Fruit fly (Drosophila melanogaster) whole organism, embryonic: ENCODE measurements around the gene CG6511.
A peak's percentile ranks its signal among the peaks of the same experiment; 100 is the strongest.

Source experiments
- B-H2 ChIP-seq: fragments of 200-800 bp; sonication (Bioruptor generic); optimal IDR thresholded peaks from 2 replicates; lab custom pipeline; 2018; ENCODE audit warnings: missing biosample characterization, mild to moderate bottlenecking, missing genetic modification characterization
- CG10274 ChIP-seq: fragments of 200-800 bp; sonication (Bioruptor generic); optimal IDR thresholded peaks from 3 replicates; lab custom pipeline; 2017; ENCODE audit warnings: missing biosample characterization, mild to moderate bottlenecking, missing genetic modification characterization
- CG10431 ChIP-seq: fragments of 200-800 bp; sonication (Bioruptor generic); optimal IDR thresholded peaks from 3 replicates; lab custom pipeline; 2018; ENCODE audit warnings: missing biosample characterization, mild to moderate bottlenecking, missing genetic modification characterization
- CG12299 ChIP-seq: fragments of 200-800 bp; sonication (Bioruptor generic); optimal IDR thresholded peaks from 2 replicates; lab custom pipeline; 2018; ENCODE audit warnings: missing biosample characterization, mild to moderate bottlenecking, missing genetic modification characterization
- CG15601 ChIP-seq: fragments of 200-800 bp; sonication (Bioruptor generic); optimal IDR thresholded peaks from 3 replicates; lab custom pipeline; 2019; ENCODE audit warnings: missing biosample characterization, mild to moderate bottlenecking, missing genetic modification characterization, moderate library complexity
- CG17612 ChIP-seq: fragments of 200-800 bp; sonication (Bioruptor generic); IDR thresholded peaks from 2 replicates; pipeline ENCODE4 v1.3.6; 2022; ENCODE audit warnings: missing biosample characterization, missing genetic modification characterization
- CG1832 ChIP-seq: fragments of 200-800 bp; sonication (Bioruptor generic); optimal IDR thresholded peaks from 2 replicates; lab custom pipeline; 2017; ENCODE audit warnings: missing biosample characterization, mild to moderate bottlenecking, missing genetic modification characterization, inconsistent platforms
- CG31224 ChIP-seq: fragments of 200-800 bp; sonication (Bioruptor generic); IDR thresholded peaks from 2 replicates; pipeline ENCODE4 v1.3.6; 2022; ENCODE audit warnings: missing biosample characterization, missing genetic modification characterization
- CG3407 ChIP-seq: fragments of 200-800 bp; sonication (Bioruptor generic); optimal IDR thresholded peaks from 2 replicates; lab custom pipeline; 2018; ENCODE audit warnings: missing biosample characterization, mild to moderate bottlenecking, missing genetic modification characterization
- CG34224 ChIP-seq: fragments of 200-800 bp; sonication (Bioruptor generic); IDR thresholded peaks from 3 replicates; pipeline ENCODE4 v1.3.6; 2022; ENCODE audit warnings: missing biosample characterization, missing genetic modification characterization; ENCODE audit not compliant: partially characterized antibody
- CG3838 ChIP-seq: fragments of 200-800 bp; sonication (Bioruptor generic); optimal IDR thresholded peaks from 3 replicates; lab custom pipeline; 2016; ENCODE audit warnings: missing biosample characterization, missing genetic modification characterization
- CG4282 ChIP-seq: fragments of 200-800 bp; sonication (Bioruptor generic); optimal IDR thresholded peaks from 2 replicates; lab custom pipeline; 2016; ENCODE audit warnings: missing biosample characterization, missing genetic modification characterization
- CG4617 ChIP-seq: fragments of 200-800 bp; sonication (Bioruptor generic); optimal IDR thresholded peaks from 3 replicates; lab custom pipeline; 2016; ENCODE audit warnings: missing biosample characterization, missing genetic modification characterization, borderline replicate concordance
- CG4707 ChIP-seq: fragments of 200-800 bp; sonication (Bioruptor generic); optimal IDR thresholded peaks from 2 replicates; lab custom pipeline; 2018; ENCODE audit warnings: missing biosample characterization, mild to moderate bottlenecking, missing genetic modification characterization, moderate library complexity
- CG4730 ChIP-seq: fragments of 200-800 bp; sonication (Bioruptor generic); IDR thresholded peaks from 2 replicates; pipeline ENCODE4 v1.3.6; 2022; ENCODE audit warnings: missing biosample characterization, missing genetic modification characterization
- CG6272 ChIP-seq: fragments of 200-800 bp; sonication (Bioruptor generic); IDR thresholded peaks from 2 replicates; pipeline ENCODE4 v1.3.6; 2022; ENCODE audit warnings: missing biosample characterization, missing genetic modification characterization
- CG6683 ChIP-seq: fragments of 200-800 bp; sonication (Bioruptor generic); optimal IDR thresholded peaks from 2 replicates; lab custom pipeline; 2017; ENCODE audit warnings: missing biosample characterization, mild to moderate bottlenecking, missing genetic modification characterization, missing genetic modification reagents
- CG6765 ChIP-seq: fragments of 200-800 bp; sonication (Bioruptor generic); optimal IDR thresholded peaks from 3 replicates; lab custom pipeline; 2017; ENCODE audit warnings: missing biosample characterization, mild to moderate bottlenecking, missing genetic modification characterization
- CG8388 ChIP-seq: fragments of 200-800 bp; sonication (Bioruptor generic); optimal IDR thresholded peaks from 2 replicates; lab custom pipeline; 2019; ENCODE audit warnings: missing biosample characterization, mild to moderate bottlenecking, missing genetic modification characterization, moderate library complexity
- CG8924 ChIP-seq: fragments of 200-800 bp; optimal IDR thresholded peaks from 3 replicates; lab custom pipeline; 2019; ENCODE audit warnings: missing biosample characterization, mild to moderate bottlenecking, missing genetic modification characterization, moderate library complexity
- CG8944 ChIP-seq: fragments of 200-800 bp; sonication (Bioruptor generic); optimal IDR thresholded peaks from 3 replicates; lab custom pipeline; 2016; ENCODE audit warnings: missing biosample characterization, missing genetic modification characterization
- CG9817 ChIP-seq: fragments of 200-800 bp; sonication (Bioruptor generic); optimal IDR thresholded peaks from 2 replicates; lab custom pipeline; 2018; ENCODE audit warnings: missing biosample characterization, mild to moderate bottlenecking, missing genetic modification characterization, moderate library complexity
- Chrac-16 ChIP-seq: fragments of 200-800 bp; sonication (Bioruptor generic); optimal IDR thresholded peaks from 3 replicates; lab custom pipeline; 2016; ENCODE audit warnings: missing biosample characterization, missing genetic modification characterization
- D ChIP-seq, 2 experiments: fragments of 200-800 bp in 1 of 2; fragments of >200 bp in 1 of 2; sonication (Bioruptor generic) in 1 of 2; optimal IDR thresholded peaks; 2 replicates in 1 of 2; 3 replicates in 1 of 2; lab custom pipeline; 2017; ENCODE audit warnings: mild to moderate bottlenecking in 1 of 2, missing biosample characterization in 1 of 2, missing genetic modification characterization in 1 of 2, missing genetic modification reagents in 1 of 2
- Dp ChIP-seq: fragments of 200-800 bp; sonication (Bioruptor generic); optimal IDR thresholded peaks from 2 replicates; lab custom pipeline; 2018; ENCODE audit warnings: missing biosample characterization, mild to moderate bottlenecking, missing genetic modification characterization, moderate library complexity
- Hand ChIP-seq: fragments of 200-800 bp; sonication (Bioruptor generic); optimal IDR thresholded peaks from 2 replicates; lab custom pipeline; 2017; ENCODE audit warnings: mild to moderate bottlenecking, missing biosample characterization, missing genetic modification reagents, missing genetic modification characterization
- Hr78 ChIP-seq, 2 experiments: fragments of 200-800 bp in 1 of 2; fragments of >200 bp in 1 of 2; sonication (Bioruptor generic) in 1 of 2; optimal IDR thresholded peaks; 2 replicates each; lab custom pipeline; 2017 to 2019; ENCODE audit warnings: missing biosample characterization in 2 of 2, missing genetic modification characterization in 2 of 2, mild to moderate bottlenecking in 1 of 2, moderate library complexity in 1 of 2
- Optix ChIP-seq: fragments of 200-800 bp; sonication (Bioruptor generic); IDR thresholded peaks from 3 replicates; pipeline ENCODE4 v1.3.6; 2022; ENCODE audit warnings: missing biosample characterization, missing genetic modification characterization
- amos ChIP-seq: fragments of 200-800 bp; sonication (Bioruptor generic); IDR thresholded peaks from 2 replicates; pipeline ENCODE4 v1.3.6; 2022; ENCODE audit warnings: missing biosample characterization, missing genetic modification characterization; ENCODE audit not compliant: partially characterized antibody
- ato ChIP-seq: fragments of 200-800 bp; sonication (Bioruptor generic); IDR thresholded peaks from 2 replicates; pipeline ENCODE4 v1.3.6; 2022; ENCODE audit warnings: missing biosample characterization, missing genetic modification characterization; ENCODE audit not compliant: partially characterized antibody
- crp ChIP-seq, 2 experiments: fragments of 200-800 bp; sonication (Bioruptor generic); optimal IDR thresholded peaks; 2 replicates in 1 of 2; 3 replicates in 1 of 2; lab custom pipeline; 2017; ENCODE audit warnings: missing biosample characterization in 2 of 2, missing genetic modification characterization in 2 of 2, mild to moderate bottlenecking in 1 of 2, moderate library complexity in 1 of 2
- danr ChIP-seq: fragments of 200-800 bp; sonication (Bioruptor generic); IDR thresholded peaks from 2 replicates; pipeline ENCODE4 v1.3.6; 2022; ENCODE audit warnings: missing biosample characterization, missing genetic modification characterization
- exex ChIP-seq: fragments of 200-800 bp; sonication (Bioruptor generic); optimal IDR thresholded peaks from 4 replicates; lab custom pipeline; 2018; ENCODE audit warnings: missing biosample characterization, mild to moderate bottlenecking, missing genetic modification characterization, moderate library complexity
- gem ChIP-seq: fragments of 200-800 bp; sonication (Bioruptor generic); optimal IDR thresholded peaks from 2 replicates; lab custom pipeline; 2019; ENCODE audit warnings: missing biosample characterization, mild to moderate bottlenecking, missing genetic modification characterization, moderate library complexity
- lbe ChIP-seq: fragments of 200-800 bp; sonication (Bioruptor generic); optimal IDR thresholded peaks from 2 replicates; lab custom pipeline; 2016; ENCODE audit warnings: missing biosample characterization, mild to moderate bottlenecking, missing genetic modification characterization
- nmo ChIP-seq: fragments of 200-800 bp; sonication (Bioruptor generic); optimal IDR thresholded peaks from 2 replicates; lab custom pipeline; 2018; ENCODE audit warnings: missing biosample characterization, mild to moderate bottlenecking, missing genetic modification characterization, moderate library complexity
- org-1 ChIP-seq: fragments of 200-800 bp; sonication (Bioruptor generic); optimal IDR thresholded peaks from 2 replicates; lab custom pipeline; 2017; ENCODE audit warnings: missing biosample characterization, missing genetic modification characterization
- otp ChIP-seq: fragments of 200-800 bp; sonication (Bioruptor generic); IDR thresholded peaks from 3 replicates; pipeline ENCODE4, ENCODE4 v1.3.6; 2022; ENCODE audit warnings: missing biosample characterization, missing genetic modification characterization
- phol ChIP-seq: fragments of 200-800 bp; sonication (Bioruptor generic); optimal IDR thresholded peaks from 3 replicates; lab custom pipeline; 2018; ENCODE audit warnings: missing biosample characterization, mild to moderate bottlenecking, missing genetic modification characterization, moderate library complexity
- repo ChIP-seq: fragments of 200-800 bp; sonication (Bioruptor generic); optimal IDR thresholded peaks from 2 replicates; lab custom pipeline; 2016; ENCODE audit warnings: missing biosample characterization, missing genetic modification characterization
- slbo ChIP-seq: fragments of 200-800 bp; sonication (Bioruptor generic); IDR thresholded peaks from 2 replicates; pipeline ENCODE4 v1.3.6; 2022; ENCODE audit warnings: missing biosample characterization, missing genetic modification characterization
- sna ChIP-seq: fragments of 200-800 bp; sonication (Bioruptor generic); IDR thresholded peaks from 2 replicates; pipeline ENCODE4 v1.3.6; 2022; ENCODE audit warnings: missing biosample characterization, missing genetic modification characterization; ENCODE audit not compliant: partially characterized antibody
- tap ChIP-seq: fragments of 200-800 bp; optimal IDR thresholded peaks from 3 replicates; lab custom pipeline; 2019; ENCODE audit warnings: missing biosample characterization, mild to moderate bottlenecking, missing genetic modification characterization, moderate library complexity
- tin ChIP-seq: fragments of 200-800 bp; sonication (Bioruptor generic); optimal IDR thresholded peaks from 3 replicates; lab custom pipeline; 2016; ENCODE audit warnings: missing biosample characterization, missing genetic modification characterization
- tup ChIP-seq: fragments of 200-800 bp; sonication (Bioruptor generic); optimal IDR thresholded peaks from 2 replicates; lab custom pipeline; 2016; ENCODE audit warnings: missing biosample characterization, mild to moderate bottlenecking, missing genetic modification characterization, moderate library complexity
- unpg ChIP-seq: fragments of 200-800 bp; sonication (Bioruptor generic); optimal IDR thresholded peaks from 3 replicates; lab custom pipeline; 2018; ENCODE audit warnings: missing biosample characterization, mild to moderate bottlenecking, missing genetic modification characterization, moderate library complexity
- zf30C ChIP-seq: fragments of 200-800 bp; sonication (Bioruptor generic); optimal IDR thresholded peaks from 3 replicates; lab custom pipeline; 2018; ENCODE audit warnings: missing biosample characterization, mild to moderate bottlenecking, missing genetic modification characterization
- zfh1 ChIP-seq: fragments of 200-800 bp; sonication (Bioruptor generic); IDR thresholded peaks from 3 replicates; pipeline ENCODE4 v1.3.6; 2022; ENCODE audit warnings: missing biosample characterization, missing genetic modification characterization

CG6511 gene

DNA sequence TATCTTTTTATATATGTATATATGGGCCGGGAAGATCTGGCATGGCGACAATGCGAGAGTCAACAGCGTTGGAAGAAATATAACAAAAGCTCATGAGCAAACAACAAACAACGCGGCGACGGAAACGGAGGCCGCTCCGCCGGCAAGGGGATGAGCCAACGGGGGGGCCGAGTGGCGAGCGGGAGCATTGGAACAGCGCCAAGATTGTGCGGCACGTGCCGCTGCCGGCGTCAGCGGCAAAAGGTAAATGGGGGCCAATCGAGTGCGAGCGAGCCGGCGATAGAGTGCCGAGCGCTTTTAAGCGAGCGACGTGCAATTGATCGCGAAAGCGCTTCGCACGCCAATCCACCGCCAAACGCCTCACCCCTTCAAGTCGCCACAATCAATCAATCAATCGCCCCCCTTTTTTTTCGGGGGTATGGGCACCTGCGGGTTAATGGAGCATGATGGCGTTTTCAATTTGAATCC, 24.6 kb upstream of the CG6511 start (continued):
- peak; percentile 77 for TF ChIP-seq CG6683 (GFP tag; lab: Kevin White, UChicago)
- peak; percentile 37 for TF ChIP-seq CG8924 (tag; lab: Kevin White, UChicago)
- peak; percentile 34; the same call in 1 of the 3 replicates for TF ChIP-seq Optix (GFP tag; lab: Robert Waterston, UW)
- peak; percentile 8 for TF ChIP-seq CG8388
- peak; percentile 16 for TF ChIP-seq CG3838 (GFP tag; lab: Kevin White, UChicago)
- TF ChIP-seq Hand (GFP tag; lab: Kevin White, UChicago): peak; percentile 45
- peak; percentile 62; the same call in 2 of the 3 replicates for TF ChIP-seq zfh1 (GFP tag; lab: Robert Waterston, UW)
- peak; percentile 50 for TF ChIP-seq unpg (GFP tag; lab: Kevin White, UChicago)
- no peak for TF ChIP-seq D (optimal IDR thresholded peaks at IDR 0.05; lab: Kevin White, UChicago)
- peak; percentile 59 for TF ChIP-seq D (GFP tag; optimal IDR thresholded peaks at IDR 0.05; lab: Kevin White, UChicago)
- TF ChIP-seq CG10274: no peak
- peak; percentile 27 for TF ChIP-seq tup (GFP tag; lab: Kevin White, UChicago)
- peak; percentile 32 for TF ChIP-seq B-H2
- TF ChIP-seq Hr78 (GFP tag; optimal IDR thresholded peaks at IDR 0.05; lab: Kevin White, UChicago): peak in 1 of 2 experiments; percentile 82
- TF ChIP-seq nmo (GFP tag; lab: Kevin White, UChicago): no peak
- peak; percentile 42 for TF ChIP-seq slbo (GFP tag; lab: Robert Waterston, UW)
- peak; percentile 38 for TF ChIP-seq exex (tag; lab: Kevin White, UChicago)
- TF ChIP-seq CG4282 (GFP tag; lab: Kevin White, UChicago): no peak
- TF ChIP-seq tap (tag; lab: Kevin White, UChicago): peak; percentile 28
- no peak for TF ChIP-seq danr (GFP tag; lab: Robert Waterston, UW)
- peak; percentile 71 for TF ChIP-seq CG15601 (tag; lab: Kevin White, UChicago)
- TF ChIP-seq tin (GFP tag; lab: Kevin White, UChicago): peak; percentile 35
- TF ChIP-seq crp (GFP tag; optimal IDR thresholded peaks at IDR 0.05; lab: Kevin White, UChicago): no peak
- TF ChIP-seq CG17612 (GFP tag; lab: Robert Waterston, UW): no peak
- TF ChIP-seq Dp (GFP tag; lab: Kevin White, UChicago): no peak
- TF ChIP-seq lbe (GFP tag; lab: Kevin White, UChicago): peak; percentile 68
- TF ChIP-seq org-1 (GFP tag; lab: Kevin White, UChicago): peak; percentile 52
- TF ChIP-seq CG3407 (GFP tag; lab: Kevin White, UChicago): peak; percentile 90
- TF ChIP-seq phol (tag; lab: Kevin White, UChicago): no peak
- peak; percentile 69 for TF ChIP-seq gem
- peak; percentile 1 for TF ChIP-seq Chrac-16 (GFP tag; lab: Kevin White, UChicago)
- TF ChIP-seq CG6272 (GFP tag; lab: Robert Waterston, UW): 0 out of 2 replicates have a peak, but pooled peaks have one; percentile 21
- TF ChIP-seq CG8944: no peak
- peak; percentile 69 for TF ChIP-seq CG1832 (GFP tag; lab: Kevin White, UChicago)
- peak; percentile 67 for TF ChIP-seq CG6765 (GFP tag; lab: Kevin White, UChicago)
- TF ChIP-seq zf30C (GFP tag; lab: Kevin White, UChicago): no peak
- TF ChIP-seq CG9817 (tag; lab: Kevin White, UChicago): peak; percentile 9
- peak; percentile 36 for TF ChIP-seq repo (GFP tag; lab: Kevin White, UChicago)
- TF ChIP-seq CG34224 (GFP tag; lab: Robert Waterston, UW): no peak
- peak; percentile 63 for TF ChIP-seq otp (GFP tag; lab: Robert Waterston, UW)
- TF ChIP-seq sna (GFP tag; lab: Robert Waterston, UW): no peak
- TF ChIP-seq CG4617 (GFP tag; lab: Kevin White, UChicago): no peak
- TF ChIP-seq CG4730 (GFP tag; lab: Robert Waterston, UW): no peak
- peak; percentile 35; the same call in 1 of the 2 replicates for TF ChIP-seq amos (GFP tag; lab: Robert Waterston, UW)
- TF ChIP-seq ato (GFP tag; lab: Robert Waterston, UW): no peak
- 0 out of 2 replicates have a peak, but pooled peaks have one; percentile 25 for TF ChIP-seq CG31224 (GFP tag; lab: Robert Waterston, UW)
- peak; percentile 82 for TF ChIP-seq CG10431
- peak; percentile 47 for TF ChIP-seq CG12299 (tag; lab: Kevin White, UChicago)
- peak; percentile 47 for TF ChIP-seq CG4707 (GFP tag; lab: Kevin White, UChicago)
